Fruit fly (Drosophila melanogaster) whole organism, embryonic: ENCODE results near the gene CG5758.

Experiments
- ATbp ChIP-seq: fragments of 200-800 bp; sonication (Bioruptor generic); optimal IDR thresholded peaks from 2 replicates; lab custom pipeline; 2017; ENCODE audit warnings: missing biosample characterization, mild to moderate bottlenecking, missing genetic modification characterization, missing genetic modification reagents
- BEAF-32 ChIP-seq: fragments of 200-800 bp; sonication (Bioruptor generic); optimal IDR thresholded peaks from 3 replicates; lab custom pipeline; 2017; ENCODE audit warnings: missing biosample characterization, missing genetic modification characterization, mild to moderate bottlenecking, moderate library complexity, missing genetic modification reagents
- CG10431 ChIP-seq: fragments of 200-800 bp; sonication (Bioruptor generic); optimal IDR thresholded peaks from 3 replicates; lab custom pipeline; 2018; ENCODE audit warnings: missing biosample characterization, mild to moderate bottlenecking, missing genetic modification characterization
- CG10959 ChIP-seq: fragments of 200-800 bp; sonication (Bioruptor generic); IDR thresholded peaks from 2 replicates; pipeline ENCODE4 v1.3.6; 2022; ENCODE audit warnings: missing biosample characterization, missing genetic modification characterization
- CG12236 ChIP-seq: fragments of 200-800 bp; sonication (Bioruptor generic); optimal IDR thresholded peaks from 2 replicates; lab custom pipeline; 2016; ENCODE audit warnings: missing biosample characterization, missing genetic modification characterization
- CG1233 ChIP-seq: fragments of 200-800 bp; sonication (Bioruptor generic); optimal IDR thresholded peaks from 4 replicates; lab custom pipeline; 2018; ENCODE audit warnings: missing biosample characterization, mild to moderate bottlenecking, missing genetic modification characterization
- CG15073 ChIP-seq: fragments of 200-800 bp; sonication (Bioruptor generic); optimal IDR thresholded peaks from 2 replicates; lab custom pipeline; 2016; ENCODE audit warnings: missing biosample characterization, missing genetic modification characterization
- CG1529 ChIP-seq: fragments of 200-800 bp; sonication (Bioruptor generic); optimal IDR thresholded peaks from 3 replicates; lab custom pipeline; 2018; ENCODE audit warnings: missing biosample characterization, missing genetic modification characterization
- CG1603 ChIP-seq: fragments of 200-800 bp; sonication (Bioruptor generic); optimal IDR thresholded peaks from 2 replicates; lab custom pipeline; 2019; ENCODE audit warnings: missing biosample characterization, mild to moderate bottlenecking, missing genetic modification characterization, moderate library complexity
- CG17802 ChIP-seq: fragments of 200-800 bp; sonication (Bioruptor generic); optimal IDR thresholded peaks from 2 replicates; lab custom pipeline; 2018; ENCODE audit warnings: missing biosample characterization, mild to moderate bottlenecking, missing genetic modification characterization, moderate library complexity
- CG17912 ChIP-seq: fragments of 200-800 bp; sonication (Bioruptor generic); optimal IDR thresholded peaks from 2 replicates; lab custom pipeline; 2018; ENCODE audit warnings: missing biosample characterization, mild to moderate bottlenecking, missing genetic modification characterization
- CG2120 ChIP-seq: fragments of 200-800 bp; sonication (Bioruptor generic); optimal IDR thresholded peaks from 3 replicates; lab custom pipeline; 2016; ENCODE audit warnings: missing biosample characterization, missing genetic modification characterization
- CG2199 ChIP-seq: fragments of 200-800 bp; sonication (Bioruptor generic); IDR thresholded peaks from 3 replicates; pipeline ENCODE4 v1.3.6; 2022; ENCODE audit warnings: missing biosample characterization, missing genetic modification characterization
- CG2712 ChIP-seq: fragments of 200-800 bp; optimal IDR thresholded peaks from 3 replicates; lab custom pipeline; 2019; ENCODE audit warnings: missing biosample characterization, mild to moderate bottlenecking, missing genetic modification characterization, moderate library complexity
- CG30431 ChIP-seq: fragments of 200-800 bp; sonication (Bioruptor generic); optimal IDR thresholded peaks from 2 replicates; lab custom pipeline; 2017; ENCODE audit warnings: missing biosample characterization, missing genetic modification characterization
- CG32772 ChIP-seq: fragments of 200-800 bp; sonication (Bioruptor generic); IDR thresholded peaks from 2 replicates; pipeline ENCODE4 v1.3.6; 2022; ENCODE audit warnings: missing biosample characterization, missing genetic modification characterization
- CG3726 ChIP-seq: fragments of 200-800 bp; sonication (Bioruptor generic); IDR thresholded peaks from 3 replicates; pipeline ENCODE4, ENCODE4 v1.3.6; 2022; ENCODE audit warnings: missing biosample characterization, missing genetic modification characterization
- CG3838 ChIP-seq: fragments of 200-800 bp; sonication (Bioruptor generic); optimal IDR thresholded peaks from 3 replicates; lab custom pipeline; 2016; ENCODE audit warnings: missing biosample characterization, missing genetic modification characterization
- CG4820 ChIP-seq: fragments of 200-800 bp; sonication (Bioruptor generic); optimal IDR thresholded peaks from 3 replicates; lab custom pipeline; 2016; ENCODE audit warnings: missing biosample characterization, missing genetic modification characterization
- CG7987 ChIP-seq: fragments of 200-800 bp; sonication (Bioruptor generic); optimal IDR thresholded peaks from 2 replicates; lab custom pipeline; 2018; ENCODE audit warnings: missing biosample characterization, mild to moderate bottlenecking, missing genetic modification characterization, moderate library complexity
- CG8281 ChIP-seq: fragments of 200-800 bp; sonication (Bioruptor generic); optimal IDR thresholded peaks from 2 replicates; lab custom pipeline; 2018; ENCODE audit warnings: missing biosample characterization, mild to moderate bottlenecking, missing genetic modification characterization, moderate library complexity
- Ets97D ChIP-seq: fragments of 200-800 bp; sonication (Bioruptor generic); optimal IDR thresholded peaks from 3 replicates; lab custom pipeline; 2016; ENCODE audit warnings: missing biosample characterization, missing genetic modification characterization
- H2.0 ChIP-seq: fragments of 200-800 bp; sonication (Bioruptor generic); IDR thresholded peaks from 2 replicates; pipeline ENCODE4 v1.3.6; 2022; ENCODE audit warnings: missing biosample characterization, missing genetic modification characterization
- HLH4C ChIP-seq: fragments of 200-800 bp; sonication (Bioruptor generic); IDR thresholded peaks from 3 replicates; pipeline ENCODE4 v1.3.6; 2022; ENCODE audit warnings: missing biosample characterization, missing genetic modification characterization; ENCODE audit not compliant: partially characterized antibody
- Hey ChIP-seq: fragments of 200-800 bp; sonication (Bioruptor generic); optimal IDR thresholded peaks from 3 replicates; lab custom pipeline; 2018; ENCODE audit warnings: missing biosample characterization, mild to moderate bottlenecking, missing genetic modification characterization
- HmgD ChIP-seq: fragments of 200-800 bp; sonication (Bioruptor generic); optimal IDR thresholded peaks from 3 replicates; lab custom pipeline; 2016; ENCODE audit warnings: missing biosample characterization, missing genetic modification characterization
- HmgZ ChIP-seq: fragments of 200-800 bp; sonication (Bioruptor generic); optimal IDR thresholded peaks from 2 replicates; lab custom pipeline; 2018; ENCODE audit warnings: missing biosample characterization, mild to moderate bottlenecking, missing genetic modification characterization
- Kr ChIP-seq: fragments of 200-800 bp; sonication (Bioruptor generic); optimal IDR thresholded peaks from 2 replicates; lab custom pipeline; 2017; ENCODE audit warnings: missing biosample characterization, mild to moderate bottlenecking, missing genetic modification characterization
- ap ChIP-seq: fragments of 200-800 bp; sonication (Bioruptor generic); IDR thresholded peaks from 2 replicates; pipeline ENCODE4 v1.3.6; 2022; ENCODE audit warnings: missing biosample characterization, missing genetic modification characterization
- ara ChIP-seq: fragments of 200-800 bp; sonication (Bioruptor generic); IDR thresholded peaks from 2 replicates; pipeline ENCODE4 v1.3.6; 2022; ENCODE audit warnings: missing biosample characterization, missing genetic modification characterization
- dmrt99B ChIP-seq: fragments of 200-800 bp; sonication (Bioruptor generic); optimal IDR thresholded peaks from 2 replicates; lab custom pipeline; 2018; ENCODE audit warnings: missing biosample characterization, mild to moderate bottlenecking, missing genetic modification characterization, moderate library complexity
- dpn ChIP-seq, 2 experiments: fragments of 200-800 bp; sonication (Bioruptor generic); optimal IDR thresholded peaks; 3 replicates each; lab custom pipeline; 2016; ENCODE audit warnings: missing biosample characterization in 2 of 2, missing genetic modification characterization in 2 of 2
- en ChIP-seq: fragments of 200-800 bp; sonication (Bioruptor generic); optimal IDR thresholded peaks from 2 replicates; lab custom pipeline; 2016; ENCODE audit warnings: missing biosample characterization, missing genetic modification characterization
- fd102C ChIP-seq: fragments of 200-800 bp; sonication (Bioruptor generic); optimal IDR thresholded peaks from 2 replicates; lab custom pipeline; 2018; ENCODE audit warnings: missing biosample characterization, mild to moderate bottlenecking, missing genetic modification characterization, moderate library complexity
- gcm ChIP-seq: fragments of 200-800 bp; sonication (Bioruptor generic); optimal IDR thresholded peaks from 2 replicates; lab custom pipeline; 2019; ENCODE audit warnings: missing biosample characterization, mild to moderate bottlenecking, missing genetic modification characterization, moderate library complexity
- gt ChIP-seq: fragments of 200-800 bp; sonication (Bioruptor generic); IDR thresholded peaks from 2 replicates; pipeline ENCODE4 v1.3.6; 2022; ENCODE audit warnings: missing biosample characterization, missing genetic modification characterization
- hbn ChIP-seq: fragments of 200-800 bp; sonication (Bioruptor generic); IDR thresholded peaks from 2 replicates; pipeline ENCODE4 v1.3.6; 2022; ENCODE audit warnings: missing biosample characterization, missing genetic modification characterization; ENCODE audit not compliant: partially characterized antibody
- jumu ChIP-seq: fragments of 200-800 bp; sonication (Bioruptor generic); optimal IDR thresholded peaks from 3 replicates; lab custom pipeline; 2016; ENCODE audit warnings: missing biosample characterization, missing genetic modification characterization
- ken ChIP-seq: fragments of 200-800 bp; sonication (Bioruptor generic); IDR thresholded peaks from 3 replicates; pipeline ENCODE4 v1.3.6; 2022; ENCODE audit warnings: missing biosample characterization, missing genetic modification characterization
- nom ChIP-seq: fragments of 200-800 bp; sonication (Bioruptor generic); optimal IDR thresholded peaks from 2 replicates; lab custom pipeline; 2017; ENCODE audit warnings: missing biosample characterization, missing genetic modification characterization, mild to moderate bottlenecking, moderate library complexity, missing genetic modification reagents
- pnt ChIP-seq: fragments of 200-800 bp; sonication (Bioruptor generic); optimal IDR thresholded peaks from 3 replicates; lab custom pipeline; 2016; ENCODE audit warnings: missing biosample characterization, missing genetic modification characterization
- rib ChIP-seq: fragments of 200-800 bp; sonication (Bioruptor generic); IDR thresholded peaks from 2 replicates; pipeline ENCODE4 v1.3.6; 2022; ENCODE audit warnings: missing biosample characterization, missing genetic modification characterization
- salm ChIP-seq: fragments of 200-800 bp; sonication (Bioruptor generic); optimal IDR thresholded peaks from 2 replicates; lab custom pipeline; 2018; ENCODE audit warnings: missing biosample characterization, mild to moderate bottlenecking, missing genetic modification characterization
- schlank ChIP-seq: fragments of 200-800 bp; sonication (Bioruptor generic); optimal IDR thresholded peaks from 2 replicates; lab custom pipeline; 2018; ENCODE audit warnings: missing biosample characterization, mild to moderate bottlenecking, missing genetic modification characterization
- seq ChIP-seq: fragments of 200-800 bp; sonication (Bioruptor generic); IDR thresholded peaks from 2 replicates; pipeline ENCODE4 v1.3.6; 2022; ENCODE audit warnings: missing biosample characterization, missing genetic modification characterization
- sqz ChIP-seq: fragments of 200-800 bp; sonication (Bioruptor generic); optimal IDR thresholded peaks from 3 replicates; lab custom pipeline; 2018; ENCODE audit warnings: missing biosample characterization, mild to moderate bottlenecking, missing genetic modification characterization
- stc ChIP-seq: fragments of 200-800 bp; sonication (Bioruptor generic); IDR thresholded peaks from 2 replicates; pipeline ENCODE4 v1.3.6; 2022; ENCODE audit warnings: missing biosample characterization, missing genetic modification characterization
- tgo ChIP-seq: fragments of 200-800 bp; sonication (Bioruptor generic); IDR thresholded peaks from 3 replicates; pipeline ENCODE4 v1.3.6; 2022; ENCODE audit warnings: missing biosample characterization, missing genetic modification characterization
- tna ChIP-seq: fragments of 200-800 bp; sonication (Bioruptor generic); IDR thresholded peaks from 2 replicates; pipeline ENCODE4 v1.3.6; 2022; ENCODE audit warnings: missing biosample characterization, missing genetic modification characterization; ENCODE audit not compliant: partially characterized antibody
- tup ChIP-seq: fragments of 200-800 bp; sonication (Bioruptor generic); optimal IDR thresholded peaks from 2 replicates; lab custom pipeline; 2016; ENCODE audit warnings: missing biosample characterization, mild to moderate bottlenecking, missing genetic modification characterization, moderate library complexity
- zf30C ChIP-seq: fragments of 200-800 bp; sonication (Bioruptor generic); optimal IDR thresholded peaks from 3 replicates; lab custom pipeline; 2018; ENCODE audit warnings: missing biosample characterization, mild to moderate bottlenecking, missing genetic modification characterization

CG5758 gene

DNA sequence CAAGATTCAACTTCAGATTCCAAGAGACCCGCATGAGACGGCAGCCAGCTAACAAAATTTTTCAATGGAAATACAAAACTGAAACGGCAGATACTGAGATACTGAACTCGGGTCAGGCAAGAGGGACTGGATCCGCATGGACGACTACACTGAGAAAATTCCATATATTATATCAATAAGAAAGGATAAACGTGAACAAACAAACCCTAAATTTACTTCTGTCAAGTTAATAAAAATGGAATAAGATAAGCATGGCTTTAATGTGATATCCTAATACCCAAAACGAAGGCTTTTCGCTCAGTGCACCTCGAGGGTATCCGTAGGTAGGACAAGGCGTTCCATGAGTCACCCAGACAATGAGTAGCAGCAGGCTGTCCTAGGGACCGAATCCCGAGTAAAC is 25.5 kb downstream of the CG5758 start (continued):
- TF ChIP-seq salm (tag; lab: Kevin White, UChicago) = peak; percentile 27
- no peak for TF ChIP-seq BEAF-32 (GFP tag; lab: Kevin White, UChicago)
- TF ChIP-seq CG7987 = no peak
- peak; percentile 85 to 90 for TF ChIP-seq dpn (GFP tag; optimal IDR thresholded peaks at IDR 0.05; lab: Kevin White, UChicago)
- TF ChIP-seq stc (GFP tag; lab: Robert Waterston, UW) = peak; percentile 45; the same call in 1 of the 2 replicates
- peak; percentile 61 for TF ChIP-seq gt (GFP tag; lab: Robert Waterston, UW)
- TF ChIP-seq CG4820 = peak; percentile 87
- TF ChIP-seq CG15073 = peak; percentile 48
- TF ChIP-seq CG10959 (GFP tag; lab: Robert Waterston, UW) = peak; percentile 95
- TF ChIP-seq Kr (GFP tag; lab: Kevin White, UChicago) = peak; percentile 86
- peak; percentile 98 for TF ChIP-seq zf30C (GFP tag; lab: Kevin White, UChicago)
- peak; percentile 69 for TF ChIP-seq CG1529 (GFP tag; lab: Kevin White, UChicago)
- no peak for TF ChIP-seq CG17912
- peak; percentile 91; the same call in 2 of the 3 replicates for TF ChIP-seq CG2199
- peak; percentile 79 for TF ChIP-seq dmrt99B (tag; lab: Kevin White, UChicago)
- peak; percentile 47 for TF ChIP-seq CG17802 (tag; lab: Kevin White, UChicago)
- peak; percentile 79 for TF ChIP-seq tup
- TF ChIP-seq sqz (GFP tag; lab: Kevin White, UChicago) = peak; percentile 42
- TF ChIP-seq ara = peak; percentile 97
- peak; percentile 51 for TF ChIP-seq CG3838 (GFP tag; lab: Kevin White, UChicago)
- TF ChIP-seq CG12236 = peak; percentile 74
- TF ChIP-seq schlank (tag; lab: Kevin White, UChicago) = no peak
- TF ChIP-seq Hey = no peak
- peak; percentile 81 for TF ChIP-seq CG1233 (GFP tag; lab: Kevin White, UChicago)
- peak; percentile 84 for TF ChIP-seq ken (GFP tag; lab: Robert Waterston, UW)
- TF ChIP-seq H2.0 (GFP tag; lab: Robert Waterston, UW) = peak; percentile 85
- TF ChIP-seq en (GFP tag; lab: Kevin White, UChicago) = peak; percentile 78
- TF ChIP-seq CG32772 (GFP tag; lab: Robert Waterston, UW) = peak; percentile 69
- TF ChIP-seq gcm (GFP tag; lab: Kevin White, UChicago) = peak; percentile 92
- TF ChIP-seq CG3726 (GFP tag; lab: Robert Waterston, UW) = peak; percentile 81; the same call in 2 of the 3 replicates
- no peak for TF ChIP-seq tna (GFP tag; lab: Robert Waterston, UW)
- TF ChIP-seq fd102C (GFP tag; lab: Kevin White, UChicago) = peak; percentile 98
- TF ChIP-seq jumu = peak; percentile 88
- peak; percentile 41 for TF ChIP-seq ATbp (GFP tag; lab: Kevin White, UChicago)
- no peak for TF ChIP-seq hbn (GFP tag; lab: Robert Waterston, UW)
- TF ChIP-seq rib (GFP tag; lab: Robert Waterston, UW) = peak; percentile 58
- TF ChIP-seq Ets97D (GFP tag; lab: Kevin White, UChicago) = peak; percentile 42
- peak; percentile 32 for TF ChIP-seq HmgD
- no peak for TF ChIP-seq HLH4C (GFP tag; lab: Robert Waterston, UW)
- TF ChIP-seq CG1603 (tag; lab: Kevin White, UChicago) = peak; percentile 89
- peak; percentile 54 for TF ChIP-seq CG8281
- peak; percentile 78 for TF ChIP-seq tgo
- TF ChIP-seq ap = peak; percentile 73
- TF ChIP-seq nom (GFP tag; lab: Kevin White, UChicago) = peak; percentile 82
- TF ChIP-seq CG2120 (GFP tag; lab: Kevin White, UChicago) = peak; percentile 76
- TF ChIP-seq pnt (GFP tag; lab: Kevin White, UChicago) = peak; percentile 87
- TF ChIP-seq CG2712 = peak; percentile 96
- no peak for TF ChIP-seq CG10431 (GFP tag; lab: Kevin White, UChicago)
- peak; percentile 85 for TF ChIP-seq CG30431
- peak; percentile 76 for TF ChIP-seq seq (GFP tag; lab: Robert Waterston, UW)
- TF ChIP-seq HmgZ (tag; lab: Kevin White, UChicago) = peak; percentile 57
